Worm (Caenorhabditis elegans) whole organism, young adult: Measurements from ENCODE around the gene F45D11.7.
"Not testable (repeated sequence)": the region's sequence is repeated elsewhere in the genome, so short reads cannot be mapped to it uniquely, and the experiment has no call there.

Experiments used
- B0261.1 ChIP-seq: sonication (generic microtip); optimal IDR thresholded peaks from 2 replicates; lab custom pipeline; 2016; ENCODE audit warnings: mild to moderate bottlenecking, missing genetic modification characterization, moderate library complexity, missing compliant biosample characterization
- F10E7.11 ChIP-seq: sonication (generic microtip); optimal IDR thresholded peaks from 2 replicates; lab custom pipeline; 2017; ENCODE audit warnings: mild to moderate bottlenecking, missing genetic modification characterization, moderate library complexity, missing compliant biosample characterization
- F33H1.4 ChIP-seq: fragments of 200-800 bp; sonication (Bioruptor generic); IDR thresholded peaks from 2 replicates; pipeline ENCODE4 v1.3.6; 2022; ENCODE audit warnings: missing genetic modification reagents, missing genetic modification characterization, missing compliant biosample characterization
- F49E8.2 ChIP-seq: sonication (generic microtip); optimal IDR thresholded peaks from 3 replicates; lab custom pipeline; 2017; ENCODE audit warnings: missing genetic modification characterization, mild to moderate bottlenecking, missing compliant biosample characterization, antibody characterized with exemption, moderate library complexity; ENCODE audit not compliant: insufficient read depth
- K11D2.4 ChIP-seq: fragments of 200-800 bp; sonication (Bioruptor generic); IDR thresholded peaks from 2 replicates; pipeline ENCODE4 v1.3.6; 2022; ENCODE audit warnings: missing genetic modification reagents, missing genetic modification characterization, missing compliant biosample characterization
- Y53F4B.3 ChIP-seq: fragments of 200-800 bp; sonication (Bioruptor generic); IDR thresholded peaks from 2 replicates; pipeline ENCODE4 v1.3.6; 2022; ENCODE audit warnings: missing genetic modification reagents, missing genetic modification characterization, missing compliant biosample characterization
- Y53G8AR.9 ChIP-seq: fragments of 200-800 bp; sonication (Bioruptor generic); conservative IDR thresholded peaks from 2 replicates; pipeline ENCODE4 v1.3.6; 2022; ENCODE audit warnings: missing genetic modification reagents, missing genetic modification characterization, missing compliant biosample characterization
- akir-1 ChIP-seq: fragments of 200-800 bp; sonication (Bioruptor generic); optimal IDR thresholded peaks from 2 replicates; lab custom pipeline; 2018; ENCODE audit warnings: mild to moderate bottlenecking, missing genetic modification characterization, moderate library complexity, missing compliant biosample characterization
- aptf-3 ChIP-seq: fragments of 200-800 bp; sonication (Bioruptor generic); IDR thresholded peaks from 2 replicates; pipeline ENCODE4 v1.3.6; 2022; ENCODE audit warnings: missing genetic modification characterization, missing compliant biosample characterization
- cebp-1 ChIP-seq, 2 experiments: fragments of 200-800 bp in 1 of 2; sonication (Bioruptor generic) in 1 of 2; sonication (generic microtip) in 1 of 2; IDR thresholded peaks in 1 of 2; optimal IDR thresholded peaks in 1 of 2; 2 replicates each; pipeline versions ENCODE4 v1.3.6 to Lab custom; 2017 to 2022; ENCODE audit warnings: missing compliant biosample characterization in 2 of 2, missing genetic modification characterization in 2 of 2, mild to moderate bottlenecking in 1 of 2, missing genetic modification reagents in 1 of 2, moderate library complexity in 1 of 2
- ceh-100 ChIP-seq: fragments of 200-800 bp; sonication (Bioruptor generic); IDR thresholded peaks from 2 replicates; pipeline ENCODE4 v1.3.6; 2022; ENCODE audit warnings: missing genetic modification reagents, missing genetic modification characterization, missing compliant biosample characterization
- egl-18 ChIP-seq: fragments of 200-800 bp; sonication (Bioruptor generic); IDR thresholded peaks from 2 replicates; pipeline ENCODE4 v1.3.6; 2022; ENCODE audit warnings: missing genetic modification reagents, missing genetic modification characterization, missing compliant biosample characterization
- egl-44 ChIP-seq: fragments of 200-800 bp; sonication (Bioruptor generic); IDR thresholded peaks from 2 replicates; pipeline ENCODE4 v1.3.6; 2022; ENCODE audit warnings: missing genetic modification reagents, missing genetic modification characterization, missing compliant biosample characterization
- ekl-4 ChIP-seq: fragments of 200-800 bp; sonication (Bioruptor generic); IDR thresholded peaks from 2 replicates; pipeline ENCODE4 v1.3.6; 2022; ENCODE audit warnings: missing genetic modification reagents, missing genetic modification characterization, missing compliant biosample characterization
- fkh-3 ChIP-seq: sonication (generic microtip); optimal IDR thresholded peaks from 2 replicates; lab custom pipeline; 2016; ENCODE audit warnings: mild to moderate bottlenecking, missing genetic modification characterization, missing compliant biosample characterization
- him-1 ChIP-seq: sonication (generic microtip); optimal IDR thresholded peaks from 2 replicates; lab custom pipeline; 2016; ENCODE audit warnings: missing genotype, missing genetic modification reagents, missing genetic modification characterization, missing compliant biosample characterization
- hmg-1.2 ChIP-seq: fragments of 200-800 bp; sonication (Bioruptor generic); IDR thresholded peaks from 2 replicates; pipeline ENCODE4 v1.3.6; 2022; ENCODE audit warnings: missing genetic modification reagents, missing genetic modification characterization, missing compliant biosample characterization
- lin-54 ChIP-seq: fragments of 200-800 bp; sonication (Bioruptor generic); optimal IDR thresholded peaks from 2 replicates; lab custom pipeline; 2018; ENCODE audit warnings: mild to moderate bottlenecking, missing genetic modification characterization, missing compliant biosample characterization
- lsy-27 ChIP-seq: sonication (generic microtip); optimal IDR thresholded peaks from 2 replicates; lab custom pipeline; 2017; ENCODE audit warnings: missing genetic modification characterization, mild to moderate bottlenecking, missing compliant biosample characterization, antibody characterized with exemption, missing genotype, borderline replicate concordance; ENCODE audit not compliant: insufficient read depth
- madf-3 ChIP-seq: fragments of 200-800 bp; sonication (Bioruptor generic); IDR thresholded peaks from 2 replicates; pipeline ENCODE4 v1.3.6; 2022; ENCODE audit warnings: missing genetic modification reagents, missing genetic modification characterization, missing compliant biosample characterization
- nhr-120 ChIP-seq: fragments of 200-800 bp; sonication (Bioruptor generic); IDR thresholded peaks from 2 replicates; pipeline ENCODE4 v1.3.6; 2022; ENCODE audit warnings: missing genetic modification characterization, missing compliant biosample characterization
- rec-8 ChIP-seq, 2 experiments: sonication (generic microtip); optimal IDR thresholded peaks; 2 replicates each; lab custom pipeline; 2016; ENCODE audit warnings: mild to moderate bottlenecking in 2 of 2, missing genetic modification characterization in 2 of 2, missing genetic modification reagents in 2 of 2, missing genotype in 2 of 2, missing biosample characterization in 1 of 2, missing compliant biosample characterization in 1 of 2, moderate library complexity in 1 of 2
- sea-2 ChIP-seq: fragments of 200-800 bp; sonication (Bioruptor generic); IDR thresholded peaks from 2 replicates; pipeline ENCODE4 v1.3.6; 2022; ENCODE audit warnings: missing genetic modification characterization, missing compliant biosample characterization
- zfh-2 ChIP-seq: fragments of 200-800 bp; sonication (Bioruptor generic); conservative IDR thresholded peaks from 2 replicates; pipeline ENCODE4 v1.3.6; 2022; ENCODE audit warnings: missing genetic modification reagents, missing genetic modification characterization, missing compliant biosample characterization
- ztf-22 ChIP-seq: fragments of 200-800 bp; sonication (Bioruptor generic); optimal IDR thresholded peaks from 2 replicates; lab custom pipeline; 2018; ENCODE audit warnings: mild to moderate bottlenecking, missing genetic modification characterization, moderate library complexity, missing compliant biosample characterization
- ztf-25 ChIP-seq: fragments of 200-800 bp; sonication (Bioruptor generic); IDR thresholded peaks from 2 replicates; pipeline ENCODE4 v1.3.6; 2022; ENCODE audit warnings: missing genetic modification reagents, missing genetic modification characterization, missing compliant biosample characterization
- ztf-6 ChIP-seq: fragments of 200-800 bp; sonication (Bioruptor generic); IDR thresholded peaks from 2 replicates; pipeline ENCODE4 v1.3.6; 2022; ENCODE audit warnings: missing genetic modification reagents, missing genetic modification characterization, missing compliant biosample characterization

Gene F45D11.7

DNA sequence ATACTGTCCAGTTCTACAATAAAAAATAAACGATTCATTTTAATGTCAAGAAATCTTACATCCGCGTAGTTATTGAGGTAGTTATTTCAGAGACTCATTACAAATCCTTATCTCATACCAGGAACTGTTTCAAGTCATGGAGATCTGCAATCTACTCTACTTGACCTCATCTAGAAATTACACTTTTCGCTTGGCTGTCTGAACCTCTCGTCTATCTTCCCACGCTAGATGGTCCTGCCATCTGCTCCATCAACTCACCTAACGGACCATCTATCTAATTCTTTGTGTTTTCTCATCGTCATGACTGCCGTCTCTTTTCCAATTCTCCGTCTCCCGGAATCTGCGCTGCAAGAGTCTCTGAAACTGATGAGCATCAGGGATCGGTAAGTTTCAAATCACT lies at the start of gene F45D11.7:
F45D11.7 (plus strand) TSS at position 301 of the 400 bp plus-strand sequence.
- not testable (repeated sequence) for TF ChIP-seq akir-1 (GFP tag; lab: Kevin White, UChicago); nhr-120 (GFP tag; lab: Robert Waterston, UW); egl-18 (GFP tag; lab: Robert Waterston, UW)

DNA sequence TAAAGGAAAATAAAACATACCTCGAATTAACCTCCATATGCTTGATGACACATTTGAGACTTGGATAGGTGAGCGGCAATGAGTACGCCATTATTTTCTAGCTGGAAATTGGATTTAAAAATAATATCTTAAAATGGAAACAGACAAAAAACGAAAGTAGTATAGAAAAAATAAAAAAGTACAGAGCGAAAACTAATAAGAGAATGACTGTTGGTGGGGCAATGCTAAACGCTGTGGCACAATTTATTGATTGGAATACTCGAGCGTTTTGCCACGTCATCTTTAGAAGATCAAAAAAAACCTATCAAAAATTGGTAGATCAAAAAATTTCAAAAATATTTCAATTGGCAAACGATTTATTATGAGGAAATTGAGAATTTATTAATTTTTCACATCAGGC lies 46.2 kb upstream of the F45D11.7 start, which contains the start of gene fbxc-32:
fbxc-32 (minus strand) TSS at position 101 of the 400 bp plus-strand sequence.
- no peak for TF ChIP-seq ztf-25
- TF ChIP-seq Y53F4B.3 (GFP tag; lab: Robert Waterston, UW) = no peak
- no peak for TF ChIP-seq ztf-22 (GFP tag; lab: Kevin White, UChicago)
- TF ChIP-seq sea-2 = no peak
- no peak for TF ChIP-seq ekl-4 (GFP tag; lab: Robert Waterston, UW)
- TF ChIP-seq ceh-100 (GFP tag; lab: Robert Waterston, UW) = no peak
- no peak for TF ChIP-seq B0261.1 (tag; lab: Kevin White, UChicago)
- TF ChIP-seq akir-1 (GFP tag; lab: Kevin White, UChicago) = no peak
- no peak for TF ChIP-seq F33H1.4 (GFP tag; lab: Robert Waterston, UW)

DNA sequence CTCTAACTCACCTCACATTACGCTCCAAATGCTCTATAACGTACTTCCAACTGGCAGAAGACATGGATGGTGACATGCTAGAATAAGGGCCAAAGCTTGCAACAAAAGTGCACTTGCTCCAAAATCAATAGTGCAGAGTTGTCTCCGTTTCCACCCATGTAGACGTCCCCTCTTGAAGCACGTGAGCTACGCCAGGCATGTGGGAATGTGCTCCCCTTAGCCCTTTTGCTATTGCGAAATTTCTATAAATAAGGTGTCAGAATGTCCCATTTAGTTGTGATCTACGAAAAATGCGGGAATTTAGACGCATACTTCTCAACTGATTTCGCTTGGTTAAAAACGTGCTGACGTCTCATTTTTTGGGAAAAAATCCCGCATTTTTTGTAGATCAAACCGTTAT lies 44.0 kb upstream of the F45D11.7 start:
- 0 out of 2 replicates have a peak, but pooled peaks have one; percentile 41 for TF ChIP-seq madf-3 (GFP tag; lab: Robert Waterston, UW)
- peak; percentile 68 for TF ChIP-seq cebp-1 (GFP tag; IDR thresholded peaks at IDR 0.05; lab: Robert Waterston, UW)
- peak; percentile 91 for TF ChIP-seq cebp-1 (tag; optimal IDR thresholded peaks at IDR 0.05; lab: Kevin White, UChicago)
- no peak for TF ChIP-seq lsy-27 (tag; lab: Kevin White, UChicago)

DNA sequence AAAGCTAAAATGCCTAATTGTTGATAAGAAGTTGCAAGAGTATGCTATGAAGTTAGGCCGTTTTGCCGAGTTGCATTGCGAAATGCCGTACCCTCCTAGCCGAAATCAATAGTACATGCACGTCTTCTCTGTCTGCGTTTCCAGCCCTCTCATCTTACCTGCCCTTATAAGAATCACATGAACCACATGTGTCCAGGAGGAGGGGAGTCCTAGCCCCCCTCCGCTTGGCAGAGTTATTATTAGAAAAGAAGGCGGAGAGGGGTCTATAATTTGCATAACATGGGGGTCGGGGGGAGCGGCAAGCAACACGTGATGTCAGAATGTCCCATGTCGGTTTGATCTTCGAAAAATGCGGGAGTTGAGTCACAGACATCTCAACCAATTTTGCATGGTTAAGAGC lies 41.3 kb upstream of the F45D11.7 start:
- TF ChIP-seq zfh-2 (GFP tag; lab: Robert Waterston, UW) (0 out of 2 replicates have a peak, but pooled peaks have one; percentile 5), hmg-1.2 (GFP tag; lab: Robert Waterston, UW) (no peak)

DNA sequence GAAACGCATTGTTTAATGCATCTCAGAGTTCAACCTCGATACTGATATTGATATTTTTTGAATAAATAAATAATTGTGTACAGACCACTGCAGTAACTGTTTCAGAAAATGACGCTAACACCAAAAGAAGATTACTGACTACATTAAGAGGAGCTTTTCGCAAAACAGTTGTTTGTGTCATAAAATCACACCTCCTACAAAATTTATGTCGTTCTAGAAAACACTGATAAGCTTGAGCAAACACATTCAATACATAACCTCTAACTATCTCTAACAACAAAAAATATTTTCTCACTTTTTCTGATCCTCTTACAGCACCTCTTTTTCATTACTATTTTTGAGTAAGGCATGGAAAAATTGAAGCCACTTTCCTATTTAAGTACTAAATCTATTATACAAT lies 39.7 kb upstream of the F45D11.7 start, which contains the start of gene fbxc-7:
fbxc-7 (plus strand) TSS at position 301 of the 400 bp plus-strand sequence.
- TF ChIP-seq egl-44 (GFP tag; lab: Robert Waterston, UW); K11D2.4 (GFP tag; lab: Robert Waterston, UW); ztf-6: not testable (repeated sequence)

DNA sequence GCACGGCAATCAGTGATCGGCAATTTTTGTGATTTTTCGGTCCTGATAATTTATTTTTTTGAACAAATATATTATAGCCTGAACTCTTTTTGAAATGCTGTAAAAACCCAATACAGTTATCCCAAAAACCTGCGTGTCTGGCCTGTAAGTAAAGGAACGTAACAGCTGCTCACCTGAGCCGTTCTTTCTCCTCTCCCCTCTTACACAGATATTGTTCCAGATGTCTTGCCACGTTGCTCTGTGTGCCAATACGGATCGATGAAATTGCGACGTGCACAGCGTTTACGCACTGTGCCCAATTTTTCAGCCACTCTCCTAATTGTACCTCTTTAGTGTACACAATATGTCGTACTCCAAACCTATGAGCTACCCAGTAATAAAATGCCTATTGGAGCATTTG lies 35.7 kb upstream of the F45D11.7 start, which contains the start of gene sdz-4:
sdz-4 (plus strand) TSS at position 301 of the 400 bp plus-strand sequence.
- TF ChIP-seq F10E7.11 (tag; lab: Kevin White, UChicago) = no peak
- no peak for TF ChIP-seq lin-54
- TF ChIP-seq, all 124 proteins: peak for 0

DNA sequence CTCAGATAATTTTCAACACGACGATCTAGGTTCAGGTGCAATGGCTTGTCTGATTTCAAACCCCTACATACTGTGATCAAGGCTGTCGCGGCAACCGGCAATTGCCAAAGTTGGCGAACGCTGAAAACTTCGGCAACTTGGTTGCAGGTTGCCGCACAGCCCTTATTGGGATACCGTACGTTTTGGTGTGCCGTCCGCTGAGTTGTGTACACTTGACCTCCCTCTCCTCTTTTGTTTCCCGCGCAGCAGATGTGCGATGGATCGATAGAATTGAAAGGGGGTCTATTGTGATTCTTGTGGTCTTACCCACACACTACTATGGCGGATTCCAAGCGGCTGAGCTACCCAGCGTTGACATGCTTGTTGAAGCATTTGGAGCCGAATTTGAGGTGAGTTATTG lies 34.1 kb upstream of the F45D11.7 start, which contains the start of the genes C32B5.18 and C32B5.7:
C32B5.18 (plus strand) TSS at position 301 of the 400 bp plus-strand sequence.
C32B5.7 (plus strand) TSS at position 311 of the 400 bp plus-strand sequence.
- TF ChIP-seq aptf-3 (no peak), madf-3 (GFP tag; lab: Robert Waterston, UW) (0 out of 2 replicates have a peak, but pooled peaks have one; percentile 36), egl-18 (GFP tag; lab: Robert Waterston, UW) (0 out of 2 replicates have a peak, but pooled peaks have one; percentile 29), egl-44 (GFP tag; lab: Robert Waterston, UW) (no peak), fkh-3 (tag; lab: Kevin White, UChicago) (no peak), F49E8.2 (tag; lab: Kevin White, UChicago) (no peak), Y53G8AR.9 (GFP tag; lab: Robert Waterston, UW) (no peak), him-1 (tag; lab: Kevin White, UChicago) (no peak), rec-8 (tag; optimal IDR thresholded peaks at IDR 0.05; lab: Kevin White, UChicago) (no peak)
